Worm (Caenorhabditis elegans) whole organism, early embryonic: ENCODE results near the gene C16A11.5.

ENCODE experiments used
- B0310.2 ChIP-seq: sonication (generic microtip); optimal IDR thresholded peaks from 2 replicates; lab custom pipeline; 2016; ENCODE audit warnings: mild to moderate bottlenecking, missing genetic modification characterization, missing compliant biosample characterization
- aly-1 ChIP-seq: sonication (generic microtip); optimal IDR thresholded peaks from 2 replicates; lab custom pipeline; 2016; ENCODE audit warnings: missing genetic modification characterization, missing compliant biosample characterization
- ama-1 ChIP-seq: fragments of 150-350 bp; optimal IDR thresholded peaks from 2 replicates; lab custom pipeline; 2014
- hmg-4 ChIP-seq: fragments of 200-800 bp; sonication (Bioruptor generic); optimal IDR thresholded peaks from 2 replicates; lab custom pipeline; 2018; ENCODE audit warnings: mild to moderate bottlenecking, missing genetic modification characterization, missing compliant biosample characterization
- tbx-37 ChIP-seq: fragments of 200-800 bp; sonication (Bioruptor generic); conservative IDR thresholded peaks from 2 replicates; pipeline ENCODE4 v1.3.6; 2022; ENCODE audit warnings: missing genetic modification reagents, missing genetic modification characterization, missing compliant biosample characterization

DNA sequence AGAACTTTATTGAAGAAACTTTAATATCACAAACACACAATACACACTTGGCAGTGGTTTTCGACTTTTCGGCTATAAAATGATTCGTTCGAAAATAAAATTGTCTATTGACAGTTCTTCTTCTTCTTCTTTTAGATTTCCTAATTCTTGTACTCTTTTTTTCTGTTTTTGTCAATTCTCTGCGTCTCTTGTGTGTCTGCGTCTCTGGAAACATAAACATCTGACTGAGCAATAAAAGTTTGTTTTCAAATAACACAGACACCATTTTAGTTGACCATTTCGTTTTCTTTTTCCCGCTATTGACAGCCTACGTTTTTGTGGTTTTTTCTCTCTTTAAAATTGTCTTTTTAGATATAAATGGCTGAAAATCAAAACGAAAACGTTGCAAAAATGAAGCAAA is 43.2 kb upstream of the C16A11.5 start, which contains the start of gene R03H10.1:
- no peak for TF ChIP-seq ama-1 (lab: Kevin White, UChicago)
- TF ChIP-seq B0310.2 (tag; lab: Kevin White, UChicago), result no peak
- no peak for TF ChIP-seq tbx-37 (GFP tag; lab: Robert Waterston, UW)
- no peak for TF ChIP-seq aly-1 (tag; lab: Kevin White, UChicago)
- no peak for TF ChIP-seq hmg-4 (GFP tag; lab: Kevin White, UChicago)
